Worm (Caenorhabditis elegans) whole organism, mixed stage, embryonic: Measurements from ENCODE around the gene cut-5.

Experiments used
- nhr-28 ChIP-seq: fragments of 150-350 bp; optimal IDR thresholded peaks from 2 replicates; lab custom pipeline; 2014; ENCODE audit warnings: missing biosample characterization, missing genetic modification characterization
- tbx-8 ChIP-seq: fragments of 200-800 bp; sonication (Bioruptor generic); optimal IDR thresholded peaks from 2 replicates; lab custom pipeline; 2018; ENCODE audit warnings: mild to moderate bottlenecking, missing genetic modification characterization, moderate library complexity, missing compliant biosample characterization
- ztf-11 ChIP-seq: fragments of 150-350 bp; optimal IDR thresholded peaks from 2 replicates; lab custom pipeline; 2014; ENCODE audit warnings: missing biosample characterization, missing genetic modification characterization

DNA sequence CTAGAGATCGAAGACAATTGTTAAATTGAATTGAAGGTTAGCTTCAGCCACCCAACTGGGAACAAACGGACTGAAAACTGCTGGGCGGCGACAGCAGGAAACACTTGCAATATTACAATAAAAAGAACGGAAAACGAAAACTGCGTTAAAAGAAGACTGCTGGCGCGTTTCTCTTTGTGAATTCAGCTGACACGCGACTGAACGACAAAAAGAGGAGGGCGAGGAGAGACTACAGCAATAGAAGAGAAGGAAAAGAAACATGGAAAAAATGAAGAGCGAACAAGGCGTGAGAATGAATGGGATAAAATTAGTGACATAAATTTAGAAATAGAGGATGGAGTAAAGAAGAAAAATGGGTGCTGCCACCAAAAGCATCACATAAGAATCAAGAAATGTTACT lies 39.7 kb upstream of the cut-5 start:
- peak; percentile 27 for TF ChIP-seq ztf-11 (tag; lab: Kevin White, UChicago)
- TF ChIP-seq nhr-28 (tag; lab: Kevin White, UChicago): no peak
- TF ChIP-seq tbx-8 (GFP tag; lab: Kevin White, UChicago): no peak
